Worm (Caenorhabditis elegans): Measurements from ENCODE around the gene C37C3.12.
A peak's percentile ranks its signal among the peaks of the same experiment; 100 is the strongest.

The C37C3.12 gene

ce11 chrV:7830952-7831351 is 8.4 kb downstream of the C37C3.12 start (continued):
- TF ChIP-seq hlh-8 (tag; optimal IDR thresholded peaks at IDR 0.05) (no peak), ahr-1 (tag; optimal IDR thresholded peaks at IDR 0.05) (no peak)

- TF ChIP-seq syd-9 (tag; optimal IDR thresholded peaks at IDR 0.05) = no peak
- no peak for TF ChIP-seq dve-1 (tag; optimal IDR thresholded peaks at IDR 0.05)
- TF ChIP-seq ceh-45 (GFP tag; IDR thresholded peaks at IDR 0.05) = no peak
Measured at ce11 chrV:7826917-7827316, 12.5 kb downstream of the C37C3.12 start, which contains the start of gene mig-6. mig-6 (plus strand) TSS chrV:7827217.

ce11 chrV:7826362-7826761 is 13.0 kb downstream of the C37C3.12 start:
- no peak for TF ChIP-seq pha-2 (tag; optimal IDR thresholded peaks at IDR 0.05)
- no peak for TF ChIP-seq lim-6 (tag; optimal IDR thresholded peaks at IDR 0.05)
- no peak for TF ChIP-seq sdc-2 (tag; optimal IDR thresholded peaks at IDR 0.05)
- no peak for TF ChIP-seq nhr-11 (tag; optimal IDR thresholded peaks at IDR 0.05)
- no peak for TF ChIP-seq npax-4 (tag; optimal IDR thresholded peaks at IDR 0.05)
- TF ChIP-seq ceh-18 (tag; optimal IDR thresholded peaks at IDR 0.05) = no peak
- peak; percentile 3 for TF ChIP-seq unc-55 (GFP tag; optimal IDR thresholded peaks at IDR 0.05)
- TF ChIP-seq K09A11.1 (tag; optimal IDR thresholded peaks at IDR 0.05; ENCODE audit: insufficient read depth) = no peak
- TF ChIP-seq ceh-2 (tag; optimal IDR thresholded peaks at IDR 0.05) = no peak
- peak; percentile 64 for TF ChIP-seq hlh-8 (tag; optimal IDR thresholded peaks at IDR 0.05)
- TF ChIP-seq C08G9.2 (tag; optimal IDR thresholded peaks at IDR 0.05) = no peak

- no peak for TF ChIP-seq K02D7.2 (tag; optimal IDR thresholded peaks at IDR 0.05)
- TF ChIP-seq lim-6 (tag; optimal IDR thresholded peaks at IDR 0.05) = no peak
- no peak for TF ChIP-seq pros-1 (tag; optimal IDR thresholded peaks at IDR 0.05)
- TF ChIP-seq C38D4.7 (GFP tag; optimal IDR thresholded peaks at IDR 0.05) = no peak
- TF ChIP-seq che-1 (tag; optimal IDR thresholded peaks at IDR 0.05) = no peak
- TF ChIP-seq unc-55 (GFP tag; optimal IDR thresholded peaks at IDR 0.05) = peak; percentile 58
Measured at ce11 chrV:7825836-7826235, 13.5 kb downstream of the C37C3.12 start.

ce11 chrV:7824138-7824537 is 15.2 kb downstream of the C37C3.12 start:
- TF ChIP-seq ceh-24 (tag; optimal IDR thresholded peaks at IDR 0.05) (no peak), ceh-14 (tag; optimal IDR thresholded peaks at IDR 0.05) (no peak), unc-42 (tag; optimal IDR thresholded peaks at IDR 0.05) (no peak), nfya-1 (tag; optimal IDR thresholded peaks at IDR 0.05) (no peak), hlh-15 (tag; optimal IDR thresholded peaks at IDR 0.05) (no peak), K09A11.1 (tag; optimal IDR thresholded peaks at IDR 0.05; ENCODE audit: insufficient read depth) (no peak), hlh-8 (tag; optimal IDR thresholded peaks at IDR 0.05) (peak; percentile 58), ttx-3 (tag; optimal IDR thresholded peaks at IDR 0.05) (no peak), unc-55 (GFP tag; optimal IDR thresholded peaks at IDR 0.05) (peak; percentile 10), hlh-13 (GFP tag; optimal IDR thresholded peaks at IDR 0.05) (no peak), ceh-48 (tag; optimal IDR thresholded peaks at IDR 0.05) (no peak)

- TF ChIP-seq hlh-6 (tag; optimal IDR thresholded peaks at IDR 0.05) = peak; percentile 40
- TF ChIP-seq madf-2 (tag; optimal IDR thresholded peaks at IDR 0.05) = no peak
- TF ChIP-seq tbx-2 (tag; optimal IDR thresholded peaks at IDR 0.05) = peak; percentile 23
- TF ChIP-seq ceh-48 (tag; optimal IDR thresholded peaks at IDR 0.05) = no peak
- peak; percentile 16 for TF ChIP-seq nfya-1 (tag; optimal IDR thresholded peaks at IDR 0.05)
- TF ChIP-seq unc-55 (GFP tag; optimal IDR thresholded peaks at IDR 0.05) = peak; percentile 98
- peak; percentile 77 for TF ChIP-seq ceh-18 (tag; optimal IDR thresholded peaks at IDR 0.05)
- peak; percentile 95 for TF ChIP-seq rnt-1 (tag; optimal IDR thresholded peaks at IDR 0.05)
Measured at ce11 chrV:7822655-7823054, 16.7 kb downstream of the C37C3.12 start.

Data from whole organism, late embryonic.